Worm (Caenorhabditis elegans) whole organism, L2 larva: ENCODE results near the gene col-40.

ENCODE experiments used
- F13H6.1 ChIP-seq: sonication (generic microtip); optimal IDR thresholded peaks from 2 replicates; lab custom pipeline; 2016; ENCODE audit warnings: missing genetic modification characterization, missing compliant biosample characterization
- aly-2 ChIP-seq: fragments of 150-350 bp; optimal IDR thresholded peaks from 2 replicates; lab custom pipeline; 2014; ENCODE audit warnings: missing biosample characterization, missing genetic modification characterization
- ama-1 ChIP-seq: fragments of 150-350 bp; optimal IDR thresholded peaks from 2 replicates; lab custom pipeline; 2018; ENCODE audit warnings: inconsistent platforms
- blmp-1 ChIP-seq: sonication (generic microtip); optimal IDR thresholded peaks from 2 replicates; lab custom pipeline; 2017; ENCODE audit warnings: missing genetic modification characterization, mild to moderate bottlenecking, missing compliant biosample characterization, antibody characterized with exemption, moderate library complexity; ENCODE audit not compliant: insufficient read depth
- ceh-16 ChIP-seq: fragments of 150-350 bp; optimal IDR thresholded peaks from 2 replicates; lab custom pipeline; 2014; ENCODE audit warnings: missing biosample characterization, missing genetic modification characterization
- crh-2 ChIP-seq: sonication (generic microtip); optimal IDR thresholded peaks from 2 replicates; lab custom pipeline; 2017; ENCODE audit warnings: missing biosample characterization, missing genetic modification characterization
- elt-1 ChIP-seq: fragments of 150-350 bp; optimal IDR thresholded peaks from 2 replicates; lab custom pipeline; 2014; ENCODE audit warnings: missing biosample characterization, missing genetic modification characterization
- elt-3 ChIP-seq: sonication (generic microtip); optimal IDR thresholded peaks from 2 replicates; lab custom pipeline; 2017; ENCODE audit warnings: missing biosample characterization, missing genetic modification characterization
- fos-1 ChIP-seq: fragments of 150-350 bp; optimal IDR thresholded peaks from 2 replicates; lab custom pipeline; 2014; ENCODE audit warnings: missing biosample characterization, missing genetic modification characterization
- gmeb-1 ChIP-seq: fragments of 150-350 bp; optimal IDR thresholded peaks from 2 replicates; lab custom pipeline; 2014; ENCODE audit warnings: missing biosample characterization, missing genetic modification characterization
- lin-39 ChIP-seq: fragments of 150-350 bp; optimal IDR thresholded peaks from 2 replicates; lab custom pipeline; 2014; ENCODE audit warnings: missing biosample characterization, missing genetic modification reagents, missing genetic modification characterization
- mbf-1 ChIP-seq: sonication (generic microtip); optimal IDR thresholded peaks from 2 replicates; lab custom pipeline; 2017; ENCODE audit warnings: missing biosample characterization, missing genetic modification characterization
- mdl-1 ChIP-seq, 2 experiments: fragments of 150-350 bp in 1 of 2; sonication (generic microtip) in 1 of 2; optimal IDR thresholded peaks; 2 replicates each; lab custom pipeline; 2017; ENCODE audit warnings: missing biosample characterization in 2 of 2, missing genetic modification characterization in 2 of 2
- nhr-10 ChIP-seq: sonication (generic microtip); optimal IDR thresholded peaks from 2 replicates; lab custom pipeline; 2017; ENCODE audit warnings: missing biosample characterization, missing genetic modification characterization
- nhr-11 ChIP-seq: fragments of 150-350 bp; optimal IDR thresholded peaks from 2 replicates; lab custom pipeline; 2014; ENCODE audit warnings: missing biosample characterization, missing genetic modification characterization
- nhr-12 ChIP-seq: fragments of 150-350 bp; optimal IDR thresholded peaks from 2 replicates; lab custom pipeline; 2014; ENCODE audit warnings: missing biosample characterization, missing genetic modification characterization
- nhr-129 ChIP-seq: fragments of 150-350 bp; optimal IDR thresholded peaks from 2 replicates; lab custom pipeline; 2014; ENCODE audit warnings: missing biosample characterization, missing genetic modification characterization
- nhr-23 ChIP-seq: fragments of 150-350 bp; optimal IDR thresholded peaks from 2 replicates; lab custom pipeline; 2014; ENCODE audit warnings: missing biosample characterization, missing genetic modification reagents, missing genetic modification characterization
- nhr-237 ChIP-seq: fragments of 150-350 bp; optimal IDR thresholded peaks from 2 replicates; lab custom pipeline; 2014; ENCODE audit warnings: missing biosample characterization, missing genetic modification characterization
- nhr-25 ChIP-seq: fragments of 150-350 bp; sonication (generic microtip); optimal IDR thresholded peaks from 3 replicates; lab custom pipeline; 2014; ENCODE audit warnings: missing biosample characterization, missing genetic modification characterization
- nhr-77 ChIP-seq: fragments of 150-350 bp; optimal IDR thresholded peaks from 2 replicates; lab custom pipeline; 2014; ENCODE audit warnings: missing biosample characterization, missing genetic modification characterization
- sma-3 ChIP-seq: sonication (generic microtip); optimal IDR thresholded peaks from 2 replicates; lab custom pipeline; 2016; ENCODE audit warnings: missing genetic modification reagents, missing genetic modification characterization, missing compliant biosample characterization
- snpc-4 ChIP-seq: fragments of 150-350 bp; optimal IDR thresholded peaks from 2 replicates; lab custom pipeline; 2014; ENCODE audit warnings: missing biosample characterization, missing genetic modification characterization
- unc-39 ChIP-seq: fragments of 150-350 bp; optimal IDR thresholded peaks from 2 replicates; lab custom pipeline; 2014; ENCODE audit warnings: missing biosample characterization, missing genetic modification characterization
- unc-55 ChIP-seq: fragments of 150-350 bp; sonication (generic microtip); optimal IDR thresholded peaks from 3 replicates; lab custom pipeline; 2014; ENCODE audit warnings: missing biosample characterization, missing genetic modification reagents, missing genetic modification characterization
- zag-1 ChIP-seq: fragments of 150-350 bp; optimal IDR thresholded peaks from 2 replicates; lab custom pipeline; 2014; ENCODE audit warnings: missing biosample characterization, missing genetic modification characterization
- ztf-11 ChIP-seq: sonication (generic microtip); optimal IDR thresholded peaks from 2 replicates; lab custom pipeline; 2017; ENCODE audit warnings: missing biosample characterization, missing genetic modification characterization
- ztf-4 ChIP-seq: fragments of 150-350 bp; optimal IDR thresholded peaks from 2 replicates; lab custom pipeline; 2014; ENCODE audit warnings: missing biosample characterization, missing genetic modification characterization

The col-40 gene

DNA sequence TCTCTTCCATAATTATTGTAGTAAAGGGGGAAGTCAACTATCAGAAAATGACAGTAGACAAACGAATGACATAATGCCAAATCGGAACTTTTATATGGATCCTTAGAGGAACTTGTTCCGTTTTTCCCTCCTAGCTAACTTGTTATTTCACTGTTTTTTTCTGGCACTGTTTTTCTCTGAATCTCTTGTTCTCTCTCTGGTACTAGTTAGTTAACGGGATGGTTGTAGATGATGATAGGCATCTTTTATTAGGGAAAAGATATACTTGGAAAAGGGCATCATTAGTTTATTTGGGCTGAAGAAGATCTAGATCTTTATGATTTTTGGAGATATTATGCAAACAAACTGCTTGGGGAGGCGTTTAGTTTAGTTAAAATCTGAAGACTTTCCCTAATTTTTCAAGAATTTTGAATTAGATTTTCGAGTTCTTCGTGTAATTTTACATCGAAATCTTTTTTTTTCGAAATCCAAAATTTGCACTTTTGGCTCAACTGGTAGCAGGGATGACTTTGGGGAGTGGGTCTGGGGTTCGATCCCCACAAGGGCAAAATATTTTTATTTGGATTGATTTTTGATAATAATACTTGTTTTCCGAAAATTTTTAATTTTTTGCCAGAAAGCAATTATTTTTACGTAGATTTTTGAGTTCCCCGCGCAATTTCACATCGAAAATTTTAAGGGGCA lies at the start of gene col-40:
Gene col-40 (minus strand): TSS at position 51 of the 684 bp plus-strand sequence.
- no peak for TF ChIP-seq nhr-129 (tag; lab: Kevin White, UChicago)
- TF ChIP-seq nhr-12 (tag; lab: Kevin White, UChicago) = no peak
- TF ChIP-seq aly-2 = no peak
- no peak for TF ChIP-seq unc-55 (GFP tag; lab: Kevin White, UChicago)
- TF ChIP-seq nhr-77 (tag; lab: Kevin White, UChicago) = no peak
- no peak for TF ChIP-seq elt-1 (tag; lab: Kevin White, UChicago)
- TF ChIP-seq, all 48 proteins: peak for 0

- no peak for TF ChIP-seq ama-1 (lab: Kevin White, UChicago)
- no peak for TF ChIP-seq snpc-4 (tag; lab: Kevin White, UChicago)
- no peak for TF ChIP-seq F13H6.1 (tag; lab: Kevin White, UChicago)
- no peak for TF ChIP-seq mdl-1 (tag; optimal IDR thresholded peaks at IDR 0.05; lab: Kevin White, UChicago)
- TF ChIP-seq elt-3 (tag; lab: Kevin White, UChicago) = no peak
- TF ChIP-seq ceh-16 (tag; lab: Kevin White, UChicago) = no peak
- no peak for TF ChIP-seq nhr-129 (tag; lab: Kevin White, UChicago)
- TF ChIP-seq nhr-25 (tag; lab: Kevin White, UChicago) = no peak
- TF ChIP-seq nhr-237 (tag; lab: Kevin White, UChicago) = no peak
- TF ChIP-seq unc-55 (GFP tag; lab: Kevin White, UChicago) = no peak
- TF ChIP-seq, all 48 proteins: peak for 0
These were observed 46.5 kb upstream of the col-40 start for ce11 chrII:1153299-1153698.

DNA sequence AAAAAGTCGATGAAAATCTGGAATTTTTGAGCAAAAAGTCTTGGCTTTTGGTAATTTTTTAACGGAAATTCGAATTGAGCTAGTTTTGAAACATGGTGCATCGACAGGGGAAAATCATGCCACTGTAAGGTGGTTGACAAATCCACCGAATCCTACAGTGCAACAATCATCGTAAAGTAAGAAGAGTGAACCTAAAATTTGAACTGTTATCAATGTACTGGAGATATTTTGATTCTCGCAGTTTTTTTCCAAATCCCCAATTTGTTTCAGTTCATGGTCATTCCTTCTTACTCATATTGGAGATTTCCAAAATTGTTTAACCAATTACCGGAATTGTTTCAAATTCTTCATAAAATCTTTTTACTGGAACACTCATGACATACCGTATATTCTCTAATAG lies 46.0 kb upstream of the col-40 start:
- TF ChIP-seq ztf-11 (tag; lab: Kevin White, UChicago) = no peak
- no peak for TF ChIP-seq nhr-10 (tag; lab: Kevin White, UChicago)
- no peak for TF ChIP-seq elt-3 (tag; lab: Kevin White, UChicago)

- TF ChIP-seq aly-2 (peak; percentile 16), unc-39 (tag; lab: Kevin White, UChicago) (no peak)
These were observed 45.0 kb upstream of the col-40 start for ce11 chrII:1151810-1152209.

DNA sequence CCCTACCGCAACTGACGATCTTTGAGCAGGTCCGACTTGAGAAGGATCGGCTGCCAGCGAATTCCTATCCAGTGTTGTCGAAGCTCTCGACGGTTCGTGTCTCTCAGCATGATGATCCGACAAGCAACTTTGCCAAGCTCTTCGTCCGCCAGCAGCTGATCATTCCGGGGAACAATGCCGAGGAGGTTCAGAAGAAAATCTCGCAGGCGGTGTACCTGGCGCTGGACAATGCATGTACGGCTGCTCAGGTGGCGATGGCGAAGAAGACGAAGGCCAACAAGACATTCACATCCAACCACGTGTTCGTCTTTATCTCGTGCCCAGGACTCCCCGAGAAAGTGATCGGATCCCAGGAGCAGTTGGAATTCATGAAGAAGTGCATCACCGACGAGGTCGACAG lies 42.6 kb upstream of the col-40 start:
- TF ChIP-seq nhr-12 (tag; lab: Kevin White, UChicago) (no peak), nhr-10 (tag; lab: Kevin White, UChicago) (no peak), fos-1 (no peak), elt-1 (tag; lab: Kevin White, UChicago) (no peak), nhr-23 (tag; lab: Kevin White, UChicago) (no peak), aly-2 (no peak), mbf-1 (tag; lab: Kevin White, UChicago) (no peak)

DNA sequence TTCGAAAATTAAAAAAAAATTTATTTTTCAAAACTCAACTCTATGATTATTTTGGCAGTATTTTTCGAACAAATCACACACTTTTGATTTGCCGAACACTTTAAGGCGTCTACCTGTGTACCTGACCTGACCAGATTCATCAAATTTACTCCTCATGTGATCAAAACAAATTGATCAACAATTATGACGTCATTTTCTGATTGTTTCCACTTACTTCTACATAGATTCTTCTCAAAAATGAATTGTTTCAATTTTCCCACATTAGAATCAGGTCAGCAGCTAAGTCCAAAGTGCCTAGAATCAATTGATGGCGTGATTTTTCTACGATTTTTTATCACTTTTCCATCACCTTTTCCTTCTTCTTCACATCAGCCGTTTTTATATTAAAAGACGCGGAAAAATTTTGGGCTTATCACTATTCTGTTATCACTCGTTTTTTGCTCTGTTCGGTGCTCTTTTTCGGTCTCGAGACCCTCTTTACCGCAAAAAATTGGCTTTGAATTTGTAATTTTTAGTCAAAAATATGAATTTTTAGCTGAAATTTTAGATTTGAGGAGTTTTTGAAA lies 36.5 kb upstream of the col-40 start:
- TF ChIP-seq sma-3 (peak; percentile 68), ceh-16 (tag; lab: Kevin White, UChicago) (no peak), ztf-4 (no peak), lin-39 (tag; lab: Kevin White, UChicago) (no peak), unc-55 (GFP tag; lab: Kevin White, UChicago) (no peak), nhr-11 (tag; lab: Kevin White, UChicago) (no peak), fos-1 (peak; percentile 44), crh-2 (tag; lab: Kevin White, UChicago) (peak; percentile 36), nhr-23 (tag; lab: Kevin White, UChicago) (no peak)

- TF ChIP-seq nhr-12 (tag; lab: Kevin White, UChicago) (no peak), nhr-11 (tag; lab: Kevin White, UChicago) (no peak), zag-1 (no peak), fos-1 (peak; percentile 2), crh-2 (tag; lab: Kevin White, UChicago) (peak; percentile 26), nhr-25 (tag; lab: Kevin White, UChicago) (peak; percentile 20), blmp-1 (peak; percentile 50), gmeb-1 (tag; lab: Kevin White, UChicago) (no peak)
These were observed 35.2 kb upstream of the col-40 start for ce11 chrII:1141720-1142574.
